Worm (Caenorhabditis elegans): ENCODE results near the gene C55A6.3.
"Not testable (repeated sequence)": the region's sequence is repeated elsewhere in the genome, so short reads cannot be mapped to it uniquely, and the experiment has no call there.

Gene C55A6.3

ce11 chrV:11506347-11506746, 7.0 kb downstream of the C55A6.3 start:
- TF ChIP-seq ceh-16 (tag; optimal IDR thresholded peaks at IDR 0.05) (no peak), sma-9 (GFP tag; optimal IDR thresholded peaks at IDR 0.05) (peak; percentile 52), sma-9 (tag; optimal IDR thresholded peaks at IDR 0.05) (no peak), C34F6.9 (tag; optimal IDR thresholded peaks at IDR 0.05) (peak; percentile 44), egl-27 (tag; optimal IDR thresholded peaks at IDR 0.05) (no peak), F13H6.1 (tag; optimal IDR thresholded peaks at IDR 0.05) (peak; percentile 80), lsy-2 (tag; optimal IDR thresholded peaks at IDR 0.05) (peak in 1 of 2 experiments; percentile 36), nhr-129 (tag; optimal IDR thresholded peaks at IDR 0.05) (peak; percentile 46), ztf-11 (tag; optimal IDR thresholded peaks at IDR 0.05) (no peak)

ce11 chrV:11504853-11505397, 8.4 kb downstream of the C55A6.3 start, which contains the start of the genes C55A6.1 and C55A6.10:
Gene C55A6.1, minus strand, starts transcription at chrV:11504968.
Gene C55A6.10, plus strand, starts transcription at chrV:11505347.
- TF ChIP-seq F13H6.1 (tag; optimal IDR thresholded peaks at IDR 0.05): peak; percentile 85
- TF ChIP-seq sem-4 (tag; optimal IDR thresholded peaks at IDR 0.05): peak; percentile 46
- TF ChIP-seq zag-1 (tag; optimal IDR thresholded peaks at IDR 0.05): peak; percentile 2
- TF ChIP-seq lin-13 (GFP tag; optimal IDR thresholded peaks at IDR 0.05): peak; percentile 69
- peak; percentile 34 to 73 for TF ChIP-seq lsy-2 (tag; optimal IDR thresholded peaks at IDR 0.05)
- TF ChIP-seq mdl-1 (tag; optimal IDR thresholded peaks at IDR 0.05): peak in 1 of 2 experiments; percentile 8
- TF ChIP-seq nhr-21 (tag; optimal IDR thresholded peaks at IDR 0.05): peak; percentile 40
- TF ChIP-seq sma-9 (GFP tag; optimal IDR thresholded peaks at IDR 0.05): peak; percentile 69
- TF ChIP-seq sma-9 (tag; optimal IDR thresholded peaks at IDR 0.05): not testable (repeated sequence)
- peak; percentile 59 for TF ChIP-seq gmeb-1 (tag; optimal IDR thresholded peaks at IDR 0.05)
- peak; percentile 18 for TF ChIP-seq nhr-6 (tag; optimal IDR thresholded peaks at IDR 0.05)
- peak; percentile 25 for TF ChIP-seq fos-1 (tag; optimal IDR thresholded peaks at IDR 0.05)
- peak; percentile 66 for TF ChIP-seq unc-55 (GFP tag; optimal IDR thresholded peaks at IDR 0.05)
- TF ChIP-seq lin-11 (tag; optimal IDR thresholded peaks at IDR 0.05): peak; percentile 70
- TF ChIP-seq crh-2 (tag; optimal IDR thresholded peaks at IDR 0.05): peak; percentile 73
- TF ChIP-seq nhr-129 (tag; optimal IDR thresholded peaks at IDR 0.05): peak; percentile 54
- peak; percentile 63 for TF ChIP-seq C34F6.9 (tag; optimal IDR thresholded peaks at IDR 0.05)
- peak; percentile 83 for TF ChIP-seq sma-3 (GFP tag; optimal IDR thresholded peaks at IDR 0.05)
- peak; percentile 74 for TF ChIP-seq nhr-25 (tag; optimal IDR thresholded peaks at IDR 0.05)
- TF ChIP-seq blmp-1 (tag; optimal IDR thresholded peaks at IDR 0.05; ENCODE audit: insufficient read depth): peak; percentile 10

DNA sequence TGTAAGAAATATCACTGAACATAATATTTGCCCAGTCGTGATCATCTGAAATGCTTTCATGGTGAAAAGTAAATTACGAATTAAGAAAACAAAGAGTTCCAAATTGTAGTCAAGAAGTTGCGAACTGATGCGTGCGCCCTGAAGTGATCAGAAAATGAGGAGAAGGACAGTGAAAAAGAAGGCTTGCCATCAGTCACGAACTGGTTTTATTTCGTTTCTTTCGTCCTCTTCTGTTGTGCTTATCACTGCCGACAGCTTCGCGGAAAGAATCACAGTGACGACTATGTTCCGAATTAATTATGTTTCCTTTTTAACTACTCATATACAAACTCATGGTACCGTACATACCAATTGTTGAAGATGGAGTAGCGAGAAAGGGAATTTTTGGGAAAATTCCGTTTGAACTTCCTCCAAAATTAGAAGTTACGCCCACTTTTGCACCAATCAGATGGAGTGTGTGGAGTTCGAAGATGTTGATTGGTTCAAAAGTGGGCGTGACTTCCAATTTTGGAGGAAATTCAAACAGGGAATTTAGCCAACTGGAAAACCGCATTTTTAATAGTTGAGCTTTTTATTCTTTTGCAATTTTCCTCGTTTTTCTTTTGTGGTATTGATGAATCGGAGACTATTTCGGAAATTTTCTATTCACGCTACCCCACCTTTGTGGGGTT, 10.1 kb downstream of the C55A6.3 start, which contains the start of gene C55A6.12:
Gene C55A6.12 (minus strand): TSS at position 51 of the 671 bp plus-strand sequence.
- TF ChIP-seq nhr-10 (tag; optimal IDR thresholded peaks at IDR 0.05) (no peak), ztf-11 (tag; optimal IDR thresholded peaks at IDR 0.05) (no peak), gmeb-1 (tag; optimal IDR thresholded peaks at IDR 0.05) (peak; percentile 10), lin-39 (tag; optimal IDR thresholded peaks at IDR 0.05) (no peak), nhr-77 (tag; optimal IDR thresholded peaks at IDR 0.05) (no peak), unc-39 (tag; optimal IDR thresholded peaks at IDR 0.05) (no peak), ztf-4 (tag; optimal IDR thresholded peaks at IDR 0.05) (no peak)

DNA sequence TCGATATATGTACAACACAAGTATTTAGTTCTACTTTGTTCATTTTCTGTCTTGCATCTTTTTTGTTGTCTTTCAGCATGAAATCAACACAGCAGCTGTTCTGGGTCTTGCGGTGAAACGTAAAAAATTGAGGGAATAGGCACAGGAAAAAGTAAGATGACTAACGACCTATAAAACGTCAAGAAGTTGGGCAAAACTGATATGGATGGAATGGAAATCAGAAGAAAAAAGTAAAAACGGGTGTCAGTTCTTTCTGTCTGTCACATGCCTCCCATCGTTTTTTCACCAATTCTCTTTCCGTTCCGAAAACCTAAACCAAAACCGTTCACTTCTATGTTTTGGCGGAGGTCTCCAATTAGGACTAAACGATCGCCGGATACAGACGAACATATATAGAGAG, 12.4 kb downstream of the C55A6.3 start:
- TF ChIP-seq nhr-10 (tag; optimal IDR thresholded peaks at IDR 0.05) (no peak), nhr-237 (tag; optimal IDR thresholded peaks at IDR 0.05) (no peak), nhr-129 (tag; optimal IDR thresholded peaks at IDR 0.05) (no peak), nhr-6 (tag; optimal IDR thresholded peaks at IDR 0.05) (no peak), nhr-25 (tag; optimal IDR thresholded peaks at IDR 0.05) (no peak), skn-1 (tag; optimal IDR thresholded peaks at IDR 0.05) (no peak), nhr-11 (tag; optimal IDR thresholded peaks at IDR 0.05) (no peak), unc-55 (GFP tag; optimal IDR thresholded peaks at IDR 0.05) (no peak), blmp-1 (tag; optimal IDR thresholded peaks at IDR 0.05; ENCODE audit: insufficient read depth) (no peak), Y55F3AM.14 (GFP tag; optimal IDR thresholded peaks at IDR 0.05) (no peak), lin-11 (tag; optimal IDR thresholded peaks at IDR 0.05) (no peak), gmeb-1 (tag; optimal IDR thresholded peaks at IDR 0.05) (no peak), nhr-23 (tag; optimal IDR thresholded peaks at IDR 0.05) (no peak), mab-5 (tag; optimal IDR thresholded peaks at IDR 0.05) (no peak)
